Fruit fly (Drosophila melanogaster) whole organism, larva: ENCODE results near the gene CG15725.
A peak's percentile ranks its signal among the peaks of the same experiment; 100 is the strongest.

Experiments used
- noc ChIP-seq: fragments of 200-800 bp; sonication (Bioruptor generic); optimal IDR thresholded peaks from 3 replicates; lab custom pipeline; 2019; ENCODE audit warnings: missing biosample characterization, mild to moderate bottlenecking, missing genetic modification characterization, moderate library complexity

CG15725 gene

dm6 chrX:12705554-12705953 lies at the start of gene CG15725:
Gene CG15725, plus strand, starts transcription at chrX:12705854.
- TF ChIP-seq noc (tag; lab: Kevin White, UChicago): no peak

DNA sequence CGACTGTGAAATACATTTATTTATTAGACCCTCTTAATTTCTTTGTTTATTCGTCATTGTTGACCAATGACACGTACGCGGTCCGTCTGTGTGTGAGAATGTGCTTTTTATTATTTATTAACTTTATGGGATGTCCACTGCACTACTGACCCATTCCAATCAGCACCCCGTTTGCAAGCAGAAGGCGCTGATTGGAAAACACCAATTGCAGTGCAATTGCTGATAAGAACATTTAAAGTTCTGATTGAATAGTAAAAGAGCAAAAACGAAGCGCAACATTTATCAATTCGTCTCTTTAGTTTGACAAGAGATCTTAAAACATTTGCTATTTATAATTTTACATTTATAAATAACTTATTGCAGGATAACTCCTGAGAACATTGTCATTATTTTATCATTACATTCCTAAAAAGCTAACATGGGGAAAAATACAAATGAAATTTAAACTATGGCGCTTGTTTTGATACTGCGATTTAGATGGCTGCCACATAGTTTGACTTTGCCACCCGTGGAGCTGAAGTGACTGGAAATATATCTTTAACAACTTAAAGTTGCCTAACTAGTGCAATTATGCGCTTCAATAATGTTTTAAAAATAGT lies 47.2 kb upstream of the CG15725 start:
- no peak for TF ChIP-seq noc (tag; lab: Kevin White, UChicago)

dm6 chrX:12658999-12659560 lies 46.6 kb upstream of the CG15725 start, which contains the start of gene Tis11:
Gene Tis11, plus strand, starts transcription at chrX:12659415.
- TF ChIP-seq noc (tag; lab: Kevin White, UChicago): peak; percentile 4

DNA sequence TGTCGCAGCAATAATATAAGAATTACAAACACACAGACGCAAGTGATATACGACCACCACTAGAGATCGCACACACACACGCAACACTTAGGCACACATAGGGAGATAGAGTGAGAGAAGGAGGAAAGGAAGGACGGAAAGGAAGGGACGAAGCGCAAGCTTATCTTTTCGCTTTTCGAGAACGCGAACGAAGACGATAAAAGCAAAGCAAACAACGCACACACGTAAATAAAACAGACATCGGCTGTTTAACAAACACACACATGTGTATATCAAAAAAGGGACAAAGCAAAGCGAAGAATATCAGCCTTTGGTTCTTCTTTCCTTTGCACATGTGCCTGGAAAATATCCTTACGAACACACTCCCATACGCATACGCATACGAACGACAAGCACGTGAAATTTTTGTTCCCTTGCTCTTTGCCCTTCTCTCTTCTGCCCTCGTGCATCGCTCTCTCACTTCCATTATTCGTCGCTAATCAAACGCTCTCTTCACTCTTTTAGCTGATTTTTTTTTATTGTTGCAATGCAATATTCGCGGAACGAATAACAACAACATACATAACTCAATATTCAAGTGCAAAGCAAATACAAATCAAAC lies 45.5 kb upstream of the CG15725 start:
- peak; percentile 29 for TF ChIP-seq noc (tag; lab: Kevin White, UChicago)

DNA sequence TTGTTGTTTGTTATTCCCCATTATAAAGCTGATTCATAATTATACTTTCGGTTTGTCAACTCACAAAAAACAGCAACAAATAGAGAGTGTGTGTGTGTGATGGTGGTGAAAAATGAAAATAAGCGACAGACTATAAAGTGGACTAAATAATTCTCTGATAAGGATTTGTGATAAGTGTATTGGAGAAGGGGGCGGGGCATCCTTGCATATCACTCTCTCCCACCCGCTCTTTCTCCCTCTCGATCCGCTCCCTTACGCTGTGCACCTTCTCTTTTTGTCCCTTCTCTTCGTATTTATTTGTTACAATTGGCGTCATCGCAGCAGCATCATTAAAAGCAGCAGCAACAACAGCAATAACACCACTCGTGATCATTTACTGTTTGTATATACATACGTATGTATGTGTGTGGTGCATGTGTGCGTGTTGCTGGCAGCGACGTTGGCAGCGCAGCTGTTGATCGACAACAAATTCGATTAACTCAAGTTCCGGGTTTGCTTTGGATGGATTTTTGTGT lies 44.2 kb upstream of the CG15725 start:
- peak; percentile 26 for TF ChIP-seq noc (tag; lab: Kevin White, UChicago)

dm6 chrX:12662679-12663463 lies 42.8 kb upstream of the CG15725 start:
- TF ChIP-seq noc (tag; lab: Kevin White, UChicago): no peak

dm6 chrX:12663464-12663938 lies 42.2 kb upstream of the CG15725 start:
- TF ChIP-seq noc (tag; lab: Kevin White, UChicago): no peak

DNA sequence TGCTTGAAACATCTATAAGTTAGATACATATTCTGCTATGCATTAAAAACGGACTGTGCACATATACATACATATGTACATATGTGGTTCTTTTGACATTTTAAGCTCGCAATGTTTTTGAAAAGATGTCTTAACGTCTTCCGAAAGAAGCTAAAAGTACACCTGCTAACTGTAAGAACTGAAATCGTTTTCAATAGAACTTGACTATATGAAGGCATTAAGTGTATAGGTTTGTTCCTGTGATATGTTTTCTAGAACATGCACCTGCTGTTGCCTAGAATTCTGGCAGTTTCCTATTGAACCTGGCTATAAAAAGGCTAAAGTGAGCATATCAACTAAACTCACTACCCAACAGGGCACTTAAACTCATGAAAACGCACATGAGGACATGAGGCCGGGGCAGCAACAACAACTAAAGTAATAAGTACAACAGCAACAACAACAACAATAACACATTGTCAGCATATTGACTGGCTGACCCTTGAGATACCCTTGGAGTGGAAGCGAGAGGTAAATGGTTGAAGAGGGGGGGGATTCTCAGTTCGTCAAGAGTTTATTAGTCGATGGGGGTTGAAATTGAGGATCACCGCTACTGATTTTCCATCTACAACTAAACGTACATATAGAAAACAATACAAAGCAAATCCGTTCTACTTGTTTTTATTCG lies 41.4 kb upstream of the CG15725 start:
- no peak for TF ChIP-seq noc (tag; lab: Kevin White, UChicago)

dm6 chrX:12665112-12665795 lies 40.4 kb upstream of the CG15725 start:
- TF ChIP-seq noc (tag; lab: Kevin White, UChicago): peak; percentile 89

DNA sequence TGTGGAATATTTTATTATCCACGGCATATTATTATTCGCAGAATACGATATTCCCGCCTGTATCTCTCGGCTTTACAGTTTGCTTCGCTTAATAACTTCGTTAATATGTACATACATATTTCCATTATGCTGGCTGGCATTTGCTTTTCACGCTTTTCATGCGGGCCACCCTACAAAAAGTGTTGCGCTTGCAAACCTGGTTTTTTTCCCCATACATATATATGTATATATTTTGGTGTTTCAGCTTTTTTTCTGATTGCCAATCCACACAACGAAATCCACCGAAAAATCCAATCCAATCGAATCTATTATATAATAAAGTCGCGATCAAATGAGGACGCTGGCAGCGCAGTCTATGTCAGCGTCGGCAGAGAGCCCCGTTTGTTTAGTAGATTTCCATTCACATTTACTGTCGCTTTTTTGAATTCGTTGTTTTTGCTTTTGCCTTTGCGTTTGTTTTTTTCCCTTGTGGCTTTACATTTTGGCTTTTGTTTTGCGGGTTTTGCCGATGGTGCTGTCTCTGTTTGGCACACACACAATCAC lies 39.8 kb upstream of the CG15725 start:
- no peak for TF ChIP-seq noc (tag; lab: Kevin White, UChicago)

DNA sequence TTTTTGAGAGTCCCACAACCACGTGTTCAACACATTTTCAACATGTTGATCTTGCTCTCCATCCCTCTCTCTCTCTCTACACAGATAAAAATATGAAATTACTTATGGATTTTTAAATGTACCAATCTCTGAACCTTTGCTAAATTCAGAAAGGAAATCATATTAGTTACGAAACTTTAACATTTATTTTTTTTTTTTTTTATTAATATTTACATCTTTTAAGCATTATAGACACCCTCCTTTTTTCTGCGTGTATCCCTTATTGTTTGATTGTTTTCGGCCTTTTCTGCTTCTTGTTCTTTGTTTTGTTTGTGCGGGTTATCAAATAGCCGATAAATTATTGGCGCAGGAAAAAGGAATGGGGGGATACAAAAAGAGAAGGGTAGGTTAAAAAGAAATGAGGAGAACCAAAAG lies 39.2 kb upstream of the CG15725 start:
- peak; percentile 97 for TF ChIP-seq noc (tag; lab: Kevin White, UChicago)

- TF ChIP-seq noc (tag; lab: Kevin White, UChicago): no peak
Observed at dm6 chrX:12667008-12667407, 38.6 kb upstream of the CG15725 start.

DNA sequence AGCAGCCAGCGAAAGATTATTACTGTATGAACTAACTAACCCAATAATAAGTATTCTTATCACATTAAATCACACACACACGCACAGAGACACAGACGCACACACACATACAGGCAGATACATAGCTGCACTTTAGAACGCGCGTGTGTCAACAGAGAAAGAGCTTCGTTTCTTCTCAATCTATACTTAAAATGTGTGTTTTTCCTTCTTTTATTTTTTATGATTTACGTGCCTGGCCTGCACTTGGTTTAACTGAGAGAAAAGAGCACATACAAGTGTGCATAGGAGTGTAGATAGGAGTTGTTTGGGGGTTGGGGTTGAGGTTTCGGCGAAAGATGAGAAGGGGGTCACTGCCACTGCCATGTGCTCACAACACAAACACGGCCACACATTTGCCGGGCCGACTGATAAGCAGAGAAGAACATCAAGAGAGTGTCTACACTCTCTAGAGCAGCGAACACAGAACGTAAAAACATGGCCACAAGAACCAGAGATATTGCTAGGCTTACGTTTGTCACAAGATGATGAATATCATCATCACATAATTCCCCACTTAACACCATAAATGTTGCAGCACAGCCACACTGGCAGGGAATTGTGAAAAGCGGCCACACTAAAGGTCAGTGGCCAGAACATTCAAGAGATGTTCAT lies 37.9 kb upstream of the CG15725 start:
- TF ChIP-seq noc (tag; lab: Kevin White, UChicago): peak; percentile 70

dm6 chrX:12668723-12669122 lies 36.9 kb upstream of the CG15725 start:
- peak; percentile 26 for TF ChIP-seq noc (tag; lab: Kevin White, UChicago)
